Worm (Caenorhabditis elegans): ENCODE data around the gene pho-11.

The pho-11 gene

DNA sequence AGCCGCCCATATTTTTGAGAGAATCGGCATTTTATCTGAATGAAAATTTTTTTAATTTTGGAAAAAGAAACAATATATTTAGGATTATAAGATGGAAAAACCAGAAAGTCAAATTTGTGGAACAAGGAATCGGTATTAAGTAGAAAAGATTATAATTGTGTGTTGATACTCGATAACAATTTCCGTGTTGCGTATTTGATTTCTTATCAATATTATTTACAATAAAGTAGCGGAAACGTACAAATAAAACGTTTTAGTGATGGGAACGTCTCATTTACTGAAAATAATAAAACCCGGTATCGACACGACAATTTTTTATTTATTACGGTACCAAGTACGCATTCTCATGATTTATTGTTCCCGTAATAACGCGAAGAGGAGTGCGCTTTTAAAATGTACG is 5.2 kb downstream of the pho-11 start, which contains the start of gene C05C10.3:
Gene C05C10.3 (minus strand): TSS at position 35 of the 400 bp plus-strand sequence.
- TF ChIP-seq nhr-10 (tag; optimal IDR thresholded peaks at IDR 0.05) = no peak
- TF ChIP-seq unc-39 (tag; optimal IDR thresholded peaks at IDR 0.05) = no peak
- TF ChIP-seq gmeb-1 (tag; optimal IDR thresholded peaks at IDR 0.05) = no peak
- TF ChIP-seq dmd-4 (tag; optimal IDR thresholded peaks at IDR 0.05) = no peak
- TF ChIP-seq crh-2 (tag; optimal IDR thresholded peaks at IDR 0.05) = no peak
- TF ChIP-seq aly-2 (tag; optimal IDR thresholded peaks at IDR 0.05) = no peak

DNA sequence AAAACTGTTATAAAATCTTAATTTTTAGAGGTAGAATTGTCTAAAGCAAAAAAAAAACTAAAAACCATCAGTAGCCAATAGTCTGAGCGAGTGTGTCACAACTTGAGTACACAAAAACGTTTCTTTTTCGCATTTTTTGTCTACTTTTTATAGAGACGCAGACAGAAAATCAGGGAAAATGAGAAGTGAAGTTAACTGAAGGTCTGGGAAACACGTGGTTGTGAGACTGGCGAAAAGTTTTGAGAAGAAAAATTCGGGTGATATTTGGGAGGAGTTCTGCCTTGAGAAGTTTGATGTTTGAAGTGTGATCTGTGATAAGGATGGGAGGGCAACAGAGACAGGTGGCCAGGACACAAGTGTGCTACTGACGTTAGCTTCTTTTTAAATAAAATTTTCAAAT is 6.0 kb downstream of the pho-11 start:
- TF ChIP-seq sma-9 (GFP tag; optimal IDR thresholded peaks at IDR 0.05) (peak; percentile 91), sma-9 (tag; optimal IDR thresholded peaks at IDR 0.05) (no peak), mdl-1 (tag; optimal IDR thresholded peaks at IDR 0.05) (peak in 1 of 2 experiments; percentile 90), C34F6.9 (tag; optimal IDR thresholded peaks at IDR 0.05) (peak; percentile 92), ZK546.5 (tag; optimal IDR thresholded peaks at IDR 0.05) (no peak), F13H6.1 (tag; optimal IDR thresholded peaks at IDR 0.05) (peak; percentile 83), aly-2 (tag; optimal IDR thresholded peaks at IDR 0.05) (no peak), nhr-77 (tag; optimal IDR thresholded peaks at IDR 0.05) (no peak), lsy-2 (tag; optimal IDR thresholded peaks at IDR 0.05) (peak in 1 of 2 experiments; percentile 80), unc-62 (GFP tag; optimal IDR thresholded peaks at IDR 0.05) (no peak), lin-13 (GFP tag; optimal IDR thresholded peaks at IDR 0.05) (peak; percentile 67), blmp-1 (tag; optimal IDR thresholded peaks at IDR 0.05; ENCODE audit: insufficient read depth) (peak; percentile 86), gmeb-1 (tag; optimal IDR thresholded peaks at IDR 0.05) (peak; percentile 67), ztf-4 (tag; optimal IDR thresholded peaks at IDR 0.05) (peak; percentile 82), R02D3.7 (tag; optimal IDR thresholded peaks at IDR 0.05) (no peak), unc-55 (GFP tag; optimal IDR thresholded peaks at IDR 0.05) (peak; percentile 46), egl-27 (tag; optimal IDR thresholded peaks at IDR 0.05) (peak; percentile 34), Y55F3AM.14 (GFP tag; optimal IDR thresholded peaks at IDR 0.05) (no peak), skn-1 (tag; optimal IDR thresholded peaks at IDR 0.05) (no peak), crh-2 (tag; optimal IDR thresholded peaks at IDR 0.05) (peak; percentile 91), lin-11 (tag; optimal IDR thresholded peaks at IDR 0.05) (no peak), nhr-6 (tag; optimal IDR thresholded peaks at IDR 0.05) (peak; percentile 44), zag-1 (tag; optimal IDR thresholded peaks at IDR 0.05) (no peak), sma-3 (GFP tag; optimal IDR thresholded peaks at IDR 0.05) (peak; percentile 82), nhr-129 (tag; optimal IDR thresholded peaks at IDR 0.05) (peak; percentile 94), fos-1 (tag; optimal IDR thresholded peaks at IDR 0.05) (peak; percentile 88), ama-1 (optimal IDR thresholded peaks at IDR 0.05) (peak; percentile 62), nhr-21 (tag; optimal IDR thresholded peaks at IDR 0.05) (peak; percentile 90), peb-1 (tag; optimal IDR thresholded peaks at IDR 0.05) (no peak), mbf-1 (tag; optimal IDR thresholded peaks at IDR 0.05) (no peak), nhr-25 (tag; optimal IDR thresholded peaks at IDR 0.05) (peak; percentile 89), sem-4 (tag; optimal IDR thresholded peaks at IDR 0.05) (peak; percentile 32), ztf-1 (GFP tag; conservative IDR thresholded peaks at IDR 0.05) (no peak), mab-5 (tag; optimal IDR thresholded peaks at IDR 0.05) (no peak), nhr-237 (tag; optimal IDR thresholded peaks at IDR 0.05) (no peak), lin-39 (tag; optimal IDR thresholded peaks at IDR 0.05) (no peak), nhr-12 (tag; optimal IDR thresholded peaks at IDR 0.05) (no peak), ceh-82 (tag; optimal IDR thresholded peaks at IDR 0.05) (no peak), nhr-10 (tag; optimal IDR thresholded peaks at IDR 0.05) (peak; percentile 93), alr-1 (tag; optimal IDR thresholded peaks at IDR 0.05) (no peak), snpc-4 (tag; optimal IDR thresholded peaks at IDR 0.05) (peak; percentile 28)

DNA sequence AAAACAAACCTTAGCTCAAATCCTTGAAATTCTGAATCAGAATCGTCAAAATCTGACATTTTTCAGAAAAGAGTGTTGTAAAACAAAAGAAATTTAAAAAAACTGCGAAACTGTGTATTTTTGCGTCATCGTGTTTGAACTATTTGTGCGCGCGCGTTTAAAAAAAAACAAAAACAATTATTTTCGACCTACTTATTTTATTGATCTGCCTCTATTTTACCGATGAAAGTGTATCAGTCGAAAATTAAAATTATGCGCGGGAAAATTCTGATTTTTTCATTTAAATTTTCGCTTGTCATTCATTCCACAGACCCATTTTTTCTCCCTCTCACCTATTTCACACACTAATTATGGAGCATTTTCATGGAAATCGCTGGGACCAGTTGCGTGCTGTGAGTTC is 7.2 kb downstream of the pho-11 start, which contains the start of the genes C05C10.7 and C05C10.5:
Gene C05C10.7 (minus strand): TSS at position 95 of the 400 bp plus-strand sequence.
Gene C05C10.5 (plus strand): TSS at position 164 of the 400 bp plus-strand sequence.
- TF ChIP-seq sem-4 (tag; optimal IDR thresholded peaks at IDR 0.05) = no peak
- TF ChIP-seq elt-3 (tag; optimal IDR thresholded peaks at IDR 0.05) = no peak
- TF ChIP-seq nhr-11 (tag; optimal IDR thresholded peaks at IDR 0.05) = no peak
- no peak for TF ChIP-seq mbf-1 (tag; optimal IDR thresholded peaks at IDR 0.05)
- TF ChIP-seq alr-1 (tag; optimal IDR thresholded peaks at IDR 0.05) = no peak
- no peak for TF ChIP-seq Y55F3AM.14 (GFP tag; optimal IDR thresholded peaks at IDR 0.05)

Measured in whole organism, L2 larva.